Fruit fly (Drosophila melanogaster): ENCODE data around the gene CG10749.

CG10749 gene

dm6 chr3L:13017803-13018324 lies 45.6 kb downstream of the CG10749 start, which contains the start of the genes mRpL20 and Icmt (continued):
- peak; percentile 26 for TF ChIP-seq jumu (GFP tag; optimal IDR thresholded peaks at IDR 0.05)
- no peak for TF ChIP-seq pan (optimal IDR thresholded peaks at IDR 0.05)
- TF ChIP-seq pan (GFP tag; optimal IDR thresholded peaks at IDR 0.05 in 1 of 2, IDR thresholded peaks at IDR 0.05 in 1 of 2), result peak in 1 of 2 experiments; percentile 98
- no peak for TF ChIP-seq CG15479 (GFP tag; optimal IDR thresholded peaks at IDR 0.05)
- peak; percentile 51 for TF ChIP-seq scrt (GFP tag; optimal IDR thresholded peaks at IDR 0.05)
- TF ChIP-seq GATAe (GFP tag; conservative IDR thresholded peaks at IDR 0.05), result peak; percentile 82
- peak; percentile 67 for TF ChIP-seq tup (GFP tag; optimal IDR thresholded peaks at IDR 0.05)
- TF ChIP-seq NC2α (GFP tag; optimal IDR thresholded peaks at IDR 0.05), result no peak
- peak; percentile 75 for TF ChIP-seq bbx (GFP tag; IDR thresholded peaks at IDR 0.05; ENCODE audit: partially characterized antibody)
- peak; percentile 19 for TF ChIP-seq CHES-1-like (GFP tag; optimal IDR thresholded peaks at IDR 0.05)
- TF ChIP-seq CG17361 (GFP tag; IDR thresholded peaks at IDR 0.05), result peak; percentile 98
- no peak for TF ChIP-seq CG7745 (tag; optimal IDR thresholded peaks at IDR 0.05)
- peak; percentile 96 for TF ChIP-seq CG17612 (GFP tag; IDR thresholded peaks at IDR 0.05)
- peak; percentile 66 for TF ChIP-seq CG15696 (tag; optimal IDR thresholded peaks at IDR 0.05)
- TF ChIP-seq kay (GFP tag; optimal IDR thresholded peaks at IDR 0.05), result peak; percentile 75
- TF ChIP-seq tna (GFP tag; IDR thresholded peaks at IDR 0.05; ENCODE audit: partially characterized antibody), result peak; percentile 80
- TF ChIP-seq her (GFP tag; optimal IDR thresholded peaks at IDR 0.05), result no peak
- TF ChIP-seq twi (tag; optimal IDR thresholded peaks at IDR 0.05), result peak; percentile 85
- TF ChIP-seq caup (GFP tag; optimal IDR thresholded peaks at IDR 0.05; ENCODE audit: severe bottlenecking), result peak; percentile 86
- TF ChIP-seq Sry-β (GFP tag; optimal IDR thresholded peaks at IDR 0.05), result no peak
- TF ChIP-seq Hsf (GFP tag; optimal IDR thresholded peaks at IDR 0.05), result peak; percentile 72
- TF ChIP-seq abd-A (tag; optimal IDR thresholded peaks at IDR 0.05), result no peak
- no peak for TF ChIP-seq cad (GFP tag; optimal IDR thresholded peaks at IDR 0.05)
- peak; percentile 56; the same call in 1 of the 2 replicates for TF ChIP-seq Lim3 (GFP tag; IDR thresholded peaks at IDR 0.05)
- TF ChIP-seq Hr39 (optimal IDR thresholded peaks at IDR 0.05), result no peak
- peak; percentile 58 for TF ChIP-seq hbn (GFP tag; IDR thresholded peaks at IDR 0.05; ENCODE audit: partially characterized antibody)
- peak; percentile 95 for TF ChIP-seq CG12391 (tag; optimal IDR thresholded peaks at IDR 0.05)
- TF ChIP-seq ems (GFP tag; optimal IDR thresholded peaks at IDR 0.05), result peak; percentile 73
- peak; percentile 94 for TF ChIP-seq ro (GFP tag; IDR thresholded peaks at IDR 0.05)
- TF ChIP-seq CG10654 (GFP tag; optimal IDR thresholded peaks at IDR 0.05), result peak; percentile 76
- TF ChIP-seq slp2 (GFP tag; optimal IDR thresholded peaks at IDR 0.05), result peak; percentile 17
- peak; percentile 92 for TF ChIP-seq CG15601 (tag; optimal IDR thresholded peaks at IDR 0.05)
- TF ChIP-seq Bgb (GFP tag; IDR thresholded peaks at IDR 0.05; ENCODE audit: partially characterized antibody), result peak; percentile 77
- peak; percentile 93 for TF ChIP-seq klu (GFP tag; IDR thresholded peaks at IDR 0.05)
- TF ChIP-seq Hr3 (GFP tag; optimal IDR thresholded peaks at IDR 0.05), result peak; percentile 94
- peak; percentile 96 for TF ChIP-seq Ssrp (tag; optimal IDR thresholded peaks at IDR 0.05)
- peak; percentile 83 for TF ChIP-seq Hand (GFP tag; optimal IDR thresholded peaks at IDR 0.05)
- no peak for TF ChIP-seq ftz-f1 (GFP tag; optimal IDR thresholded peaks at IDR 0.05)
- TF ChIP-seq Dek (tag; optimal IDR thresholded peaks at IDR 0.05), result peak; percentile 97
- TF ChIP-seq D19A (tag; optimal IDR thresholded peaks at IDR 0.05), result peak; percentile 77
- TF ChIP-seq insv (GFP tag; optimal IDR thresholded peaks at IDR 0.05), result peak in 1 of 2 experiments; percentile 45
- peak; percentile 33 for TF ChIP-seq Sry-δ (GFP tag; optimal IDR thresholded peaks at IDR 0.05)
- peak; percentile 78 for TF ChIP-seq CG10431 (GFP tag; optimal IDR thresholded peaks at IDR 0.05)
- peak; percentile 97 for TF ChIP-seq CG10366 (GFP tag; IDR thresholded peaks at IDR 0.05)
- TF ChIP-seq hth (optimal IDR thresholded peaks at IDR 0.05), result no peak
- peak; percentile 28; the same call in 1 of the 2 replicates for TF ChIP-seq CG2129 (GFP tag; IDR thresholded peaks at IDR 0.05; ENCODE audit: partially characterized antibody)
- peak; percentile 73 for TF ChIP-seq CG6765 (GFP tag; optimal IDR thresholded peaks at IDR 0.05)
- peak; percentile 85 for TF ChIP-seq Fer1 (GFP tag; optimal IDR thresholded peaks at IDR 0.05)
- TF ChIP-seq CG15011 (GFP tag; optimal IDR thresholded peaks at IDR 0.05), result peak; percentile 69
- TF ChIP-seq CG15269 (tag; optimal IDR thresholded peaks at IDR 0.05), result peak; percentile 97
